Fruit fly (Drosophila melanogaster) whole organism, pupa: ENCODE measurements around the gene CG43233.

Source experiments
- CG10348 ChIP-seq: fragments of 200-800 bp; sonication (Bioruptor generic); IDR thresholded peaks from 2 replicates; pipeline ENCODE4 v1.3.6; 2022; ENCODE audit warnings: missing biosample characterization, missing genetic modification characterization
- CG14655 ChIP-seq: fragments of 200-800 bp; sonication (Bioruptor generic); optimal IDR thresholded peaks from 3 replicates; lab custom pipeline; 2017; ENCODE audit warnings: mild to moderate bottlenecking, missing biosample characterization, missing genetic modification reagents, missing genetic modification characterization
- CG15710 ChIP-seq: fragments of 200-800 bp; sonication (Bioruptor generic); optimal IDR thresholded peaks from 2 replicates; lab custom pipeline; 2018; ENCODE audit warnings: missing biosample characterization, mild to moderate bottlenecking, missing genetic modification characterization, moderate library complexity
- CG17806 ChIP-seq: fragments of 200-800 bp; sonication (Bioruptor generic); optimal IDR thresholded peaks from 2 replicates; lab custom pipeline; 2018; ENCODE audit warnings: missing biosample characterization, mild to moderate bottlenecking, missing genetic modification characterization, moderate library complexity
- CG4496 ChIP-seq: fragments of 200-800 bp; sonication (Bioruptor generic); IDR thresholded peaks from 3 replicates; pipeline ENCODE4 v1.3.6; 2022; ENCODE audit warnings: missing biosample characterization, missing genetic modification characterization
- CG8159 ChIP-seq: fragments of 200-800 bp; sonication (Bioruptor generic); optimal IDR thresholded peaks from 3 replicates; lab custom pipeline; 2018; ENCODE audit warnings: missing biosample characterization, mild to moderate bottlenecking, missing genetic modification characterization, moderate library complexity
- CG8301 ChIP-seq: fragments of 200-800 bp; sonication (Bioruptor generic); optimal IDR thresholded peaks from 2 replicates; lab custom pipeline; 2018; ENCODE audit warnings: missing biosample characterization, mild to moderate bottlenecking, missing genetic modification characterization
- CG9948 ChIP-seq: fragments of 200-800 bp; sonication (Bioruptor generic); optimal IDR thresholded peaks from 2 replicates; lab custom pipeline; 2018; ENCODE audit warnings: missing biosample characterization, mild to moderate bottlenecking, missing genetic modification characterization, moderate library complexity
- Ets98B ChIP-seq: fragments of 200-800 bp; sonication (Bioruptor generic); IDR thresholded peaks from 2 replicates; pipeline ENCODE4 v1.3.6; 2022; ENCODE audit warnings: missing biosample characterization, missing genetic modification characterization
- Pif1A ChIP-seq: fragments of 200-800 bp; sonication (Bioruptor generic); optimal IDR thresholded peaks from 3 replicates; lab custom pipeline; 2016; ENCODE audit warnings: missing biosample characterization, missing genetic modification characterization

- no peak for TF ChIP-seq CG14655 (GFP tag; lab: Kevin White, UChicago)
- no peak for TF ChIP-seq CG17806 (tag; lab: Kevin White, UChicago)
- TF ChIP-seq Pif1A (GFP tag; lab: Kevin White, UChicago), result no peak
- no peak; the same call in 1 of the 2 replicates for TF ChIP-seq Ets98B
- TF ChIP-seq CG15710 (tag; lab: Kevin White, UChicago), result no peak
- TF ChIP-seq CG8301 (tag; lab: Kevin White, UChicago), result no peak
- TF ChIP-seq CG10348, result no peak
- TF ChIP-seq CG4496, result 0 out of 3 replicates have a peak, but pooled peaks have one; percentile 53
- TF ChIP-seq CG8159, result no peak
- TF ChIP-seq CG9948 (tag; lab: Kevin White, UChicago), result no peak
Measured at dm6 chr2L:20488128-20488527, 14.9 kb upstream of the CG43233 start.
